Worm (Caenorhabditis elegans) whole organism, late embryonic: ENCODE measurements around the gene C43D7.4.
A peak's percentile ranks its signal among the peaks of the same experiment; 100 is the strongest.

Source experiments
- C38D4.7 ChIP-seq: fragments of 200-800 bp; sonication (Bioruptor generic); optimal IDR thresholded peaks from 2 replicates; lab custom pipeline; 2018; ENCODE audit warnings: mild to moderate bottlenecking, missing genetic modification characterization, moderate library complexity, missing compliant biosample characterization
- F13H6.1 ChIP-seq: sonication (generic microtip); optimal IDR thresholded peaks from 2 replicates; lab custom pipeline; 2016; ENCODE audit warnings: missing genetic modification characterization, missing compliant biosample characterization
- K09A11.1 ChIP-seq: sonication (generic microtip); optimal IDR thresholded peaks from 2 replicates; lab custom pipeline; 2017; ENCODE audit warnings: antibody characterized with exemption, mild to moderate bottlenecking, missing genetic modification characterization, missing compliant biosample characterization; ENCODE audit not compliant: insufficient read depth
- Y22D7AL.16 ChIP-seq: sonication (generic microtip); optimal IDR thresholded peaks from 2 replicates; lab custom pipeline; 2016; ENCODE audit warnings: missing genetic modification characterization, missing compliant biosample characterization
- ahr-1 ChIP-seq: sonication (generic microtip); optimal IDR thresholded peaks from 2 replicates; lab custom pipeline; 2016; ENCODE audit warnings: missing genetic modification characterization, missing compliant biosample characterization
- ceh-14 ChIP-seq: sonication (generic microtip); optimal IDR thresholded peaks from 2 replicates; lab custom pipeline; 2016; ENCODE audit warnings: missing genotype, missing genetic modification characterization, missing compliant biosample characterization
- ceh-24 ChIP-seq: sonication (generic microtip); optimal IDR thresholded peaks from 2 replicates; lab custom pipeline; 2016; ENCODE audit warnings: mild to moderate bottlenecking, missing genetic modification characterization, missing compliant biosample characterization
- ceh-30 ChIP-seq: fragments of 150-350 bp; optimal IDR thresholded peaks from 2 replicates; lab custom pipeline; 2014; ENCODE audit warnings: missing biosample characterization, missing genetic modification characterization
- ceh-31 ChIP-seq: sonication (generic microtip); optimal IDR thresholded peaks from 2 replicates; lab custom pipeline; 2016; ENCODE audit warnings: missing genetic modification characterization, missing compliant biosample characterization
- ceh-34 ChIP-seq: sonication (generic microtip); optimal IDR thresholded peaks from 2 replicates; lab custom pipeline; 2016; ENCODE audit warnings: mild to moderate bottlenecking, missing genetic modification characterization, missing compliant biosample characterization
- ceh-45 ChIP-seq: fragments of 200-800 bp; sonication (Bioruptor generic); IDR thresholded peaks from 2 replicates; pipeline ENCODE4 v1.3.6; 2022; ENCODE audit warnings: missing genetic modification reagents, missing genetic modification characterization, missing compliant biosample characterization
- ceh-48 ChIP-seq: sonication (generic microtip); optimal IDR thresholded peaks from 2 replicates; lab custom pipeline; 2016; ENCODE audit warnings: missing genetic modification characterization, inconsistent platforms, missing compliant biosample characterization
- che-1 ChIP-seq: sonication (generic microtip); optimal IDR thresholded peaks from 2 replicates; lab custom pipeline; 2016; ENCODE audit warnings: mild to moderate bottlenecking, missing genetic modification characterization, missing compliant biosample characterization
- elt-2 ChIP-seq: sonication (generic microtip); optimal IDR thresholded peaks from 2 replicates; lab custom pipeline; 2016; ENCODE audit warnings: missing genetic modification reagents, missing genetic modification characterization, missing compliant biosample characterization
- eyg-1 ChIP-seq: sonication (generic microtip); optimal IDR thresholded peaks from 2 replicates; lab custom pipeline; 2016; ENCODE audit warnings: missing genotype, missing genetic modification characterization, missing compliant biosample characterization
- fkh-6 ChIP-seq: sonication (generic microtip); optimal IDR thresholded peaks from 2 replicates; lab custom pipeline; 2016; ENCODE audit warnings: missing genetic modification characterization, missing compliant biosample characterization
- gmeb-2 ChIP-seq: sonication (generic microtip); optimal IDR thresholded peaks from 2 replicates; lab custom pipeline; 2016; ENCODE audit warnings: missing genetic modification characterization, inconsistent platforms, missing compliant biosample characterization
- hlh-30 ChIP-seq: sonication (generic microtip); optimal IDR thresholded peaks from 2 replicates; lab custom pipeline; 2017; ENCODE audit warnings: antibody characterized with exemption, missing genetic modification characterization, missing compliant biosample characterization; ENCODE audit not compliant: insufficient read depth
- hlh-8 ChIP-seq: sonication (generic microtip); optimal IDR thresholded peaks from 2 replicates; lab custom pipeline; 2016; ENCODE audit warnings: missing genotype, missing genetic modification characterization, missing compliant biosample characterization
- madf-2 ChIP-seq: sonication (generic microtip); optimal IDR thresholded peaks from 2 replicates; lab custom pipeline; 2017; ENCODE audit warnings: missing genetic modification characterization, missing compliant biosample characterization
- pag-3 ChIP-seq: sonication (generic microtip); optimal IDR thresholded peaks from 2 replicates; lab custom pipeline; 2016; ENCODE audit warnings: missing compliant biosample characterization, missing genetic modification characterization, borderline replicate concordance
- pha-2 ChIP-seq: sonication (generic microtip); optimal IDR thresholded peaks from 2 replicates; lab custom pipeline; 2017; ENCODE audit warnings: mild to moderate bottlenecking, missing genetic modification characterization, missing compliant biosample characterization
- pha-4 ChIP-seq: fragments of 150-350 bp; optimal IDR thresholded peaks from 2 replicates; lab custom pipeline; 2018; ENCODE audit warnings: missing biosample characterization, missing genetic modification reagents, missing genetic modification characterization
- pqm-1 ChIP-seq: sonication (generic microtip); optimal IDR thresholded peaks from 2 replicates; lab custom pipeline; 2016; ENCODE audit warnings: missing genetic modification characterization, missing compliant biosample characterization
- pros-1 ChIP-seq: fragments of 150-350 bp; optimal IDR thresholded peaks from 2 replicates; lab custom pipeline; 2014; ENCODE audit warnings: missing biosample characterization, missing genetic modification reagents, missing genetic modification characterization
- rnt-1 ChIP-seq: sonication (generic microtip); optimal IDR thresholded peaks from 2 replicates; lab custom pipeline; 2016; ENCODE audit warnings: missing genetic modification characterization, missing compliant biosample characterization
- tbx-7 ChIP-seq: sonication (generic microtip); optimal IDR thresholded peaks from 2 replicates; lab custom pipeline; 2016; ENCODE audit warnings: missing genotype, missing genetic modification characterization, missing compliant biosample characterization
- ttx-3 ChIP-seq: sonication (generic microtip); optimal IDR thresholded peaks from 2 replicates; lab custom pipeline; 2016; ENCODE audit warnings: missing genetic modification reagents, missing genetic modification characterization, missing compliant biosample characterization
- unc-3 ChIP-seq, 2 experiments: fragments of 200-800 bp in 1 of 2; sonication (Bioruptor generic) in 1 of 2; sonication (generic microtip) in 1 of 2; conservative IDR thresholded peaks in 1 of 2; optimal IDR thresholded peaks in 1 of 2; 2 replicates each; pipeline versions ENCODE4 v1.3.6 to Lab custom; 2016 to 2022; ENCODE audit warnings: missing compliant biosample characterization in 2 of 2, missing genetic modification characterization in 2 of 2, missing genetic modification reagents in 1 of 2
- unc-42 ChIP-seq: sonication (generic microtip); optimal IDR thresholded peaks from 2 replicates; lab custom pipeline; 2016; ENCODE audit warnings: missing genotype, missing genetic modification characterization, missing compliant biosample characterization
- zip-5 ChIP-seq: sonication (generic microtip); optimal IDR thresholded peaks from 2 replicates; lab custom pipeline; 2016; ENCODE audit warnings: missing genetic modification characterization, missing compliant biosample characterization

Gene C43D7.4

DNA sequence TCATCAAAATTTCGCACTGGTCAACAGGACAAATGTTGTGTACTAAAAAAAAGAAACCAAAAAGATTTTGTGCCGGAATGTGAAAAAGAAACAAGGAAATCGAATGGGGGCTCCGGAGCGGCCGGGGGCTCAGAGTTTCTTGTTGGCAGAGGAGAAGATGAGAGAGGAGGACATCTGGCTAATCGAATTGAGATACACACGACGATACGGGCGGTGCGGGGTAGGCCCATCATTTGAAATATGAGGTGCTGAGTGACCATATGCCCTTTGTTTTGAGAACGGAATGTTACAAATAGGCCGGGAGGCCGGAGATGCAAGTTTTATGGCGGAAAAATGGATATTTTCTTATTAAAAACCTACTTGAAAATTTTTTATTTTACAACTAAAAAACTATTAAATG lies 35.8 kb upstream of the C43D7.4 start:
- TF ChIP-seq unc-42 (tag; lab: Kevin White, UChicago): peak; percentile 87
- no peak for TF ChIP-seq rnt-1 (tag; lab: Kevin White, UChicago)
- peak; percentile 16 for TF ChIP-seq ceh-31 (tag; lab: Kevin White, UChicago)
- TF ChIP-seq pag-3 (tag; lab: Kevin White, UChicago): peak; percentile 44
- TF ChIP-seq tbx-7: no peak
- no peak for TF ChIP-seq unc-3 (GFP tag; conservative IDR thresholded peaks at IDR 0.05; lab: Robert Waterston, UW)
- TF ChIP-seq unc-3 (tag; optimal IDR thresholded peaks at IDR 0.05; lab: Kevin White, UChicago): no peak

DNA sequence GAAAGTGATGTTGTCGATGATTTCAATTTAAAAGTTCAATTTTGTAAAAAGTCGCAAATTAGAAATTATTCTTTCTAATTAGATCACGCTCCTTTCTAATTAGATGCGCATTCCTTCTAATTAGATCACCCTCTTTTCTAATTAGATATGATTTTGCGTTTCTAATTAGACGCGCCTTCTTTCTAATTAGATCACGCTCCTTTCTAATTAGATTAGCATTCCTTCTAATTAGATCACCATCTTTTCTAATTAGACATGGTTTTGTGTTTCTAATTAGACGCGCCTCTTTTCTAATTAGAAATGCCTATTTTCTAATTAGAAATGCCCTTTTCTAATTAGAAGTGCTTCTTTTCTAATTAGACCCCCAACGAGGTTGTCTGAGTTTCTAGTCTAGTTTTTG lies 34.4 kb upstream of the C43D7.4 start:
- peak; percentile 56 for TF ChIP-seq unc-42 (tag; lab: Kevin White, UChicago)
- no peak for TF ChIP-seq ceh-48 (tag; lab: Kevin White, UChicago)
- TF ChIP-seq ceh-14 (tag; lab: Kevin White, UChicago): peak; percentile 28

DNA sequence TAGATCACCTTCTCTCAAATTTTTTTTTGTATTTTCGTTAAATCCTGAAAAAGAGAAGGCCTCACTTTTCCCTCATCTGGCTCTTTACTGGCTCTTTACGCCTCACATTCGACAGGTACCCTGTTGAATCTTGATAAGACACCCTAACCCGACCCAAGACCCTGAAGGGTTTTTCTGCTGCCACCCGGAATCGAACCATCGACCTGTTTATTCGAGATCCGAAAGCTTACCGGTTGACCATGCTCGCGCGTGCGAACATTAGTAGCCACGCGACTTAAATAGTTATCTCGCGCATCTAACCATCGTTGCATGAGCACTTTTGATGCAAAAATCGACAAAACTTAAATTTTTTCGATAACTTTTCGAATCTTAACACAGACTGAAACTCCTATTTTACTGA lies 32.9 kb upstream of the C43D7.4 start:
- TF ChIP-seq pha-4 (tag; lab: Kevin White, UChicago): no peak
- TF ChIP-seq ahr-1 (tag; lab: Kevin White, UChicago): no peak
- TF ChIP-seq ceh-24 (tag; lab: Kevin White, UChicago): no peak
- TF ChIP-seq ceh-45 (GFP tag; lab: Robert Waterston, UW): no peak
- TF ChIP-seq ttx-3: no peak
- no peak for TF ChIP-seq unc-3 (GFP tag; conservative IDR thresholded peaks at IDR 0.05; lab: Robert Waterston, UW)
- TF ChIP-seq unc-3 (tag; optimal IDR thresholded peaks at IDR 0.05; lab: Kevin White, UChicago): no peak
- no peak for TF ChIP-seq hlh-30 (tag; lab: Kevin White, UChicago)
- no peak for TF ChIP-seq rnt-1 (tag; lab: Kevin White, UChicago)
- no peak for TF ChIP-seq zip-5

ce11 chrV:19354506-19354905 lies 32.2 kb upstream of the C43D7.4 start:
- TF ChIP-seq madf-2 (tag; lab: Kevin White, UChicago) (no peak), ahr-1 (tag; lab: Kevin White, UChicago) (no peak), ceh-45 (GFP tag; lab: Robert Waterston, UW) (no peak), elt-2 (tag; lab: Kevin White, UChicago) (peak; percentile 56), C38D4.7 (GFP tag; lab: Kevin White, UChicago) (no peak), unc-42 (tag; lab: Kevin White, UChicago) (peak; percentile 54)

DNA sequence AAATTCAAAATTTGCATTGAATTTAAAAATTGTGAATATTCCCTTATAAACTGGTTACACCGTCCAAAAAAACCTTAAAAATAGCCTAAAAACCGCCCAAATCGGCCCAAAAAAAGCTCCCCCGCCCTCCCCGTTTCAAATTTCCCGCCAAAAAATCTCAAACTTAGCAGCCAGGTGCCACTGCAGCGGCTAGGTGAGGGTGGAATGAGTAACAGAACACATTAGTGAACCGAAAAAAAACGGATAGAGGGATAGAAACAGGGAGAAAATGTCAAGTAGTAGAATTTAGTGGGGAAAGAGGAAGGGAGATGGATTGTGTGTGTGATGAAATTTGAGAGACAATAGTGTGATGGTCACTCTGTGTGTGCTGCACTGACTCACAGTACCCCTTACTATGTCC lies 29.7 kb upstream of the C43D7.4 start:
- TF ChIP-seq ceh-34 (tag; lab: Kevin White, UChicago) (no peak), eyg-1 (no peak), Y22D7AL.16 (tag; lab: Kevin White, UChicago) (no peak), che-1 (no peak), pqm-1 (tag; lab: Kevin White, UChicago) (no peak), hlh-8 (tag; lab: Kevin White, UChicago) (no peak), pros-1 (tag; lab: Kevin White, UChicago) (no peak), fkh-6 (tag; lab: Kevin White, UChicago) (no peak)
- TF ChIP-seq, all 69 proteins: peak for 0

- TF ChIP-seq gmeb-2 (tag; lab: Kevin White, UChicago) (no peak), ceh-30 (tag; lab: Kevin White, UChicago) (no peak), pha-2 (tag; lab: Kevin White, UChicago) (no peak), ceh-48 (tag; lab: Kevin White, UChicago) (peak; percentile 11), K09A11.1 (tag; lab: Kevin White, UChicago) (no peak), F13H6.1 (tag; lab: Kevin White, UChicago) (no peak), hlh-8 (tag; lab: Kevin White, UChicago) (no peak), hlh-30 (tag; lab: Kevin White, UChicago) (no peak)
Observed at ce11 chrV:19337333-19337732, 15.0 kb upstream of the C43D7.4 start.
